Worm (Caenorhabditis elegans): ENCODE data around the gene cht-6.

The cht-6 gene

ce11 chrV:6399831-6400230 lies 15.0 kb upstream of the cht-6 start, which contains the start of gene gfi-1:
Gene gfi-1 (minus strand): TSS chrV:6399931.
- TF ChIP-seq B0310.2 (tag; optimal IDR thresholded peaks at IDR 0.05) (no peak), aly-1 (tag; optimal IDR thresholded peaks at IDR 0.05) (no peak), F13C5.2 (tag; optimal IDR thresholded peaks at IDR 0.05) (no peak), pes-1 (GFP tag; IDR thresholded peaks at IDR 0.05) (no peak), ceh-36 (tag; optimal IDR thresholded peaks at IDR 0.05) (no peak), sea-1 (GFP tag; conservative IDR thresholded peaks at IDR 0.05) (no peak), ets-7 (tag; optimal IDR thresholded peaks at IDR 0.05) (no peak), hnd-1 (tag; optimal IDR thresholded peaks at IDR 0.05) (no peak), scrt-1 (GFP tag; IDR thresholded peaks at IDR 0.05) (no peak), ceh-13 (GFP tag; optimal IDR thresholded peaks at IDR 0.05) (no peak), flt-1 (GFP tag; IDR thresholded peaks at IDR 0.05) (no peak), ama-1 (optimal IDR thresholded peaks at IDR 0.05) (no peak), hmbx-1 (tag; optimal IDR thresholded peaks at IDR 0.05) (no peak), hmg-4 (GFP tag; optimal IDR thresholded peaks at IDR 0.05) (no peak), tbx-37 (GFP tag; conservative IDR thresholded peaks at IDR 0.05) (no peak), tra-4 (tag; optimal IDR thresholded peaks at IDR 0.05) (no peak), tbx-11 (GFP tag; IDR thresholded peaks at IDR 0.05) (no peak)

DNA sequence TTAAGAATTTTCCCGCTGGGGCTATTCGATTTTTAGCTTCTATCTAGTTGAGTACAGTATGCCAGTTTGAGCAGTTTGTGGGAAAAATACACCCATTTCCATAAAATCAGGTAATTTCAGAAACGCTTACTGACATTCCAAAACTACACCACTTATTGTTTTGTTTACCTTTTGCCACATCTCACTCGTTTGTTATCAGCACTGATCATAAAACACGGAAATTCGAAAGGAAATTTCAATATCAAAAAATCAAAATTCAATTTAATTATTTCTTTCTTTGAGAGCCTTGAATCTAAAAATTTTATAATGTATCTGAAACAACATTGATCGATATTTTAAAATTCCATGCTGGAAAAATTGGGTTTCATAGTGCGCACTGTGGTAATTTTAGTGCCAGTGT lies 14.3 kb upstream of the cht-6 start:
- TF ChIP-seq B0310.2 (tag; optimal IDR thresholded peaks at IDR 0.05) (no peak), sea-1 (GFP tag; conservative IDR thresholded peaks at IDR 0.05) (no peak)

DNA sequence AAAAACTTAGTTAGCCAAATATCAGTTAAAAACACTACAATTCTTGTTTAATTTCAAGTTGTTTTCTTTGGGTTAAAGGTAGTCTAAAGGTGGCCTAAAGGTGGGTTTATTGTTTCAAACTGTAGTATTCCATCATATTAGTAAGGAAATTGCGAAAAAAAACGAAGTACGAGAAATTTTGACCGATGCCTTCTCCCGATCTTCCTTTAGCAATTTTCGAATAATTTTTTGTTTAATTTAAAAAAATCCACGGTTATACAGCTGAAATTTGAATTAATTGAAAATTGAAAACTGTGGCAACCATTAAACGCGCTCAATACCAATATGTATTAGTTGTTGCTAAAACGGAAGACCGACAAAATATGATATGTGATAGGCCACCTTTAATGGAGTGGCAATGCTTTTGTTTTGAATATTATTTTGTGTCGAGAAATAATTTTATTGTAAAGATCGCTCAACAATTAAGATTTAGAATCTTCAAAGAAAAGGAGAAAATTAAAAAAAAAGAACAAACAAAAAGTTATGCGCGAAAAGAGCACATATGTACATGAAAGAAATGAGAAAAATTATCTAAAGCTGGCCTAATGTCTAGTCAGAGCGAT lies 13.7 kb upstream of the cht-6 start:
- TF ChIP-seq ceh-36 (tag; optimal IDR thresholded peaks at IDR 0.05) (no peak), aly-1 (tag; optimal IDR thresholded peaks at IDR 0.05) (no peak), ets-7 (tag; optimal IDR thresholded peaks at IDR 0.05) (no peak), flt-1 (GFP tag; IDR thresholded peaks at IDR 0.05) (no peak)

DNA sequence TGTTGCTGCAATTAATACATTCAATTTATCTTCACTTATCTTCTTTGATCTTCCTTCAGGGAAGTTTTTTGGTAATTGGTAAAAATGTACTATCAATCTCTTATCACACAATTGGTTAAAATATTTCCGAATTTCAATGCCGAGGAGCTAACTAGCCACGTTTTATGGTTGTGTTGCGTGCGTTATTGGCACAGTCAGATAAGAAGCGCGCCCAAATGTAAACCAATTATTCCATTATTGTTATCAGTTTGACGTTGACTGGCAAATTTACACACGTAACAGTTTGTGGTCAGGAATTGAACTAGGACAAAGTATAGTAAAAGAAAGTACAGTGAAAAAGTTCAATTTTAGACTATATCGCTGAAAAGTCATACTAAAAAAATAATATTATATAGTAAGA lies 7.2 kb upstream of the cht-6 start:
- TF ChIP-seq sea-1 (GFP tag; conservative IDR thresholded peaks at IDR 0.05) (no peak), pes-1 (GFP tag; IDR thresholded peaks at IDR 0.05) (no peak), aly-1 (tag; optimal IDR thresholded peaks at IDR 0.05) (no peak), flt-1 (GFP tag; IDR thresholded peaks at IDR 0.05) (no peak), F13C5.2 (tag; optimal IDR thresholded peaks at IDR 0.05) (no peak)

DNA sequence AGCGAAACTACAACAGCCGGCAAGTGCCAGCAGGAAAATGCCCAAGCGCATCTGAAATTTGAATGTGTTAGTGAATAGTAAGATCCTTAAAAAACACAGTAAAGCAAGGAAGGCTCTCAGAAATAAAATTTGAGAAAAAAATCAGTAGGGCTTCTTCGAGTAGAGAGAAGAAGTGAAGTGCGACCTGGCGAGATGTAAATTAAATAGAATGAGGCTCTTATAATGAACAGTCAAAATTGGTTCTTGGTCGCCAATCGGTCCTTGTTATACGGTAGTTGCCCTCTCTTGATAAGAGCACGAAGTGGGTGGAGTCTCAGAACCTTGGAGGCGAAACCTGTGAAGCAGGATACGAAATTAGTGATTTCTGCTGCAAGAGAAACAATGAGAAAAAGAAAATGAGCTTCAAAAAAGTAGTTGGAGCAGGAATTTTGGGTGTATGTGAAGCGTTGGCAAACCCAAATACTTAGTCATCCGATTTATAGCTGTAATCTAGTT lies 6.0 kb upstream of the cht-6 start, which contains the start of gene bcf-1:
TSS of gene bcf-1 (minus strand) at position 51 of the 495 bp plus-strand sequence.
- TF ChIP-seq ama-1 (optimal IDR thresholded peaks at IDR 0.05) (no peak), F13C5.2 (tag; optimal IDR thresholded peaks at IDR 0.05) (no peak), ceh-36 (tag; optimal IDR thresholded peaks at IDR 0.05) (no peak), tbx-37 (GFP tag; conservative IDR thresholded peaks at IDR 0.05) (no peak)

DNA sequence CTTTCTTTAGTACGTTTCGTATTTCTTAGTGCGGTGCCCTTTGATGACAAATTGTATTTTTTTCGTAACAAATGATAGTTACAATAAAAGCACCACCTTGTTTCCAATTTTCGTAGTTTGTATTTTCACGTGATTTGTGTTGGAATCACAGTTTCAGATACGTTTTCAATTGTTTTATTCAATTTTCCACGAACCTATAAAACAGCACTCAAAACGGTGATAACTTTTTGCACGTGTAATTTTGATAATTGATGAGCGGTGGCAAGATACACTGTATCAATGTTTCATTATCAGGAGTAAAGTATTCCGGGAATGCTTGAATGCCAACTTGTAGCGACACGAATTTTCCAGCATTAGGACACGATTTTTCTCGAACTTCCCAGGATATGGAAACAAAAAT lies 3.6 kb upstream of the cht-6 start:
- TF ChIP-seq flt-1 (GFP tag; IDR thresholded peaks at IDR 0.05): no peak
- no peak for TF ChIP-seq pes-1 (GFP tag; IDR thresholded peaks at IDR 0.05)
- TF ChIP-seq ceh-13 (GFP tag; optimal IDR thresholded peaks at IDR 0.05): no peak
- no peak for TF ChIP-seq tbx-37 (GFP tag; conservative IDR thresholded peaks at IDR 0.05)
- no peak for TF ChIP-seq scrt-1 (GFP tag; IDR thresholded peaks at IDR 0.05)
- TF ChIP-seq ceh-36 (tag; optimal IDR thresholded peaks at IDR 0.05): no peak
- no peak for TF ChIP-seq B0310.2 (tag; optimal IDR thresholded peaks at IDR 0.05)
- no peak for TF ChIP-seq hmg-4 (GFP tag; optimal IDR thresholded peaks at IDR 0.05)
- TF ChIP-seq tra-4 (tag; optimal IDR thresholded peaks at IDR 0.05): no peak
- TF ChIP-seq hmbx-1 (tag; optimal IDR thresholded peaks at IDR 0.05): no peak
- no peak for TF ChIP-seq ets-7 (tag; optimal IDR thresholded peaks at IDR 0.05)
- no peak for TF ChIP-seq hnd-1 (tag; optimal IDR thresholded peaks at IDR 0.05)
- no peak for TF ChIP-seq sea-1 (GFP tag; conservative IDR thresholded peaks at IDR 0.05)
- TF ChIP-seq aly-1 (tag; optimal IDR thresholded peaks at IDR 0.05): no peak
- TF ChIP-seq F13C5.2 (tag; optimal IDR thresholded peaks at IDR 0.05): no peak
- no peak for TF ChIP-seq tbx-11 (GFP tag; IDR thresholded peaks at IDR 0.05)
- no peak for TF ChIP-seq ama-1 (optimal IDR thresholded peaks at IDR 0.05)

ce11 chrV:6413057-6413456 lies 1.7 kb upstream of the cht-6 start:
- TF ChIP-seq scrt-1 (GFP tag; IDR thresholded peaks at IDR 0.05) (no peak), pes-1 (GFP tag; IDR thresholded peaks at IDR 0.05) (no peak), B0310.2 (tag; optimal IDR thresholded peaks at IDR 0.05) (no peak), tbx-11 (GFP tag; IDR thresholded peaks at IDR 0.05) (no peak)

DNA sequence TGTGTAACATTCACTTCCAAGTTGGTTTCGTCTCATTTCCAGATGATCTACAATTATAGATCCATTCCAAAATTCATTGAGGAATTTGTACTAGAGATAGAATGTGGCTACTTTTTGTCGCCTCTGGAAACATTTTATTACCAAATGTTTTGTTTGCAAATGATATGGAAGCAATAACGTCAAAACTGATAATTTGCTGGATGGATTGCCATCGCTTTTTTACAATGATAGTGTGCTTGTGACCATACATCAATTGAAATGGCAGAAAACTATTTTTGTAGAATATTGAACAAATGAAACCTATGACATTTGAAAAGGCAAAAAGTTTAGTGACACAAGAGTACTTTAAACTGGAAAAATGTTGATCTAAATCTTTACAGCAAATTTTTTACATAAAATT lies 324 bp upstream of the cht-6 start:
- TF ChIP-seq tbx-37 (GFP tag; conservative IDR thresholded peaks at IDR 0.05) (no peak), sea-1 (GFP tag; conservative IDR thresholded peaks at IDR 0.05) (no peak), ama-1 (optimal IDR thresholded peaks at IDR 0.05) (no peak), pes-1 (GFP tag; IDR thresholded peaks at IDR 0.05) (no peak)

DNA sequence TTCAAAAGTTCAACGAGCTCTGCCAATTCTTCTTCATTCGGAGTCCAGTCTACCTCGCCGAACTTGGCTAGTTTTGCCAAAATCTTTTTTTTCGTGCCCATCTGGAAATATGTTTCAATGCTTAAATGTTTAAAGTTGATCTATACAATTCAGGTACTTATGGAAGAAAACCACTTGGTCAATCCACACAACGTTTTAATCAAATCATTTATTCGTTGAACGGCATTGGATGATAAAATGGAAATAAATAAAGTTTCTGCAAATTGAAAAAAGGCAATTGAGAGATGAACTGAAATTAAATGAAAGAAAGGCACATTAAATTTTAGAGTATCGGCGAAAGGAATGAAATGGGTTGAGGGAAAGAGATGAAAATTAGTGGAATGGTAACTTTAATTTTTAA lies 9.3 kb downstream of the cht-6 start, which contains the start of gene urb-1:
TSS of gene urb-1 (minus strand) at position 101 of the 400 bp plus-strand sequence.
- TF ChIP-seq F13C5.2 (tag; optimal IDR thresholded peaks at IDR 0.05): no peak
- TF ChIP-seq ama-1 (optimal IDR thresholded peaks at IDR 0.05): peak; percentile 17
- TF ChIP-seq flt-1 (GFP tag; IDR thresholded peaks at IDR 0.05): no peak
